Fruit fly (Drosophila melanogaster) whole organism, embryonic: ENCODE measurements around the gene CG14383.
A peak's percentile ranks its signal among the peaks of the same experiment; 100 is the strongest.

Experiments
- Bteb2 ChIP-seq: fragments of 200-800 bp; sonication (Bioruptor generic); optimal IDR thresholded peaks from 2 replicates; lab custom pipeline; 2016; ENCODE audit warnings: missing biosample characterization, missing genetic modification characterization
- CG10979 ChIP-seq: fragments of 200-800 bp; sonication (Bioruptor generic); optimal IDR thresholded peaks from 2 replicates; lab custom pipeline; 2018; ENCODE audit warnings: missing biosample characterization, mild to moderate bottlenecking, missing genetic modification characterization, moderate library complexity
- CG12071 ChIP-seq: fragments of 200-800 bp; sonication (Bioruptor generic); optimal IDR thresholded peaks from 3 replicates; lab custom pipeline; 2018; ENCODE audit warnings: missing biosample characterization, mild to moderate bottlenecking, missing genetic modification characterization
- CG12299 ChIP-seq: fragments of 200-800 bp; sonication (Bioruptor generic); optimal IDR thresholded peaks from 2 replicates; lab custom pipeline; 2018; ENCODE audit warnings: missing biosample characterization, mild to moderate bottlenecking, missing genetic modification characterization
- CG12659 ChIP-seq: fragments of 200-800 bp; sonication (Bioruptor generic); optimal IDR thresholded peaks from 3 replicates; lab custom pipeline; 2017; ENCODE audit warnings: mild to moderate bottlenecking, missing biosample characterization, missing genetic modification reagents, missing genetic modification characterization
- CG13287 ChIP-seq: fragments of 200-800 bp; sonication (Bioruptor generic); IDR thresholded peaks from 2 replicates; pipeline ENCODE4 v1.3.6; 2022; ENCODE audit warnings: missing biosample characterization, missing genetic modification characterization; ENCODE audit not compliant: partially characterized antibody
- CG13424 ChIP-seq: fragments of 200-800 bp; sonication (Bioruptor generic); optimal IDR thresholded peaks from 2 replicates; lab custom pipeline; 2019; ENCODE audit warnings: missing biosample characterization, mild to moderate bottlenecking, missing genetic modification characterization, moderate library complexity
- CG13775 ChIP-seq: fragments of 200-800 bp; sonication (Bioruptor generic); optimal IDR thresholded peaks from 3 replicates; lab custom pipeline; 2017; ENCODE audit warnings: missing biosample characterization, mild to moderate bottlenecking, missing genetic modification characterization
- CG15514 ChIP-seq: fragments of 200-800 bp; sonication (Bioruptor generic); optimal IDR thresholded peaks from 3 replicates; lab custom pipeline; 2017; ENCODE audit warnings: missing biosample characterization, missing genetic modification characterization, mild to moderate bottlenecking, moderate library complexity, missing genetic modification reagents
- CG18011 ChIP-seq: fragments of 200-800 bp; sonication (Bioruptor generic); optimal IDR thresholded peaks from 2 replicates; lab custom pipeline; 2017; ENCODE audit warnings: missing biosample characterization, missing genetic modification characterization, mild to moderate bottlenecking, moderate library complexity, missing genotype
- CG33213 ChIP-seq: fragments of 200-800 bp; sonication (Bioruptor generic); optimal IDR thresholded peaks from 3 replicates; lab custom pipeline; 2016; ENCODE audit warnings: missing biosample characterization, missing genetic modification characterization
- CG33557 ChIP-seq: fragments of 200-800 bp; sonication (Bioruptor generic); optimal IDR thresholded peaks from 2 replicates; lab custom pipeline; 2019; ENCODE audit warnings: missing biosample characterization, mild to moderate bottlenecking, missing genetic modification characterization, moderate library complexity
- CG4617 ChIP-seq: fragments of 200-800 bp; sonication (Bioruptor generic); optimal IDR thresholded peaks from 3 replicates; lab custom pipeline; 2016; ENCODE audit warnings: missing biosample characterization, missing genetic modification characterization, borderline replicate concordance
- CG4820 ChIP-seq: fragments of 200-800 bp; sonication (Bioruptor generic); optimal IDR thresholded peaks from 3 replicates; lab custom pipeline; 2016; ENCODE audit warnings: missing biosample characterization, missing genetic modification characterization
- CG6175 ChIP-seq: fragments of 200-800 bp; sonication (Bioruptor generic); IDR thresholded peaks from 3 replicates; pipeline ENCODE4 v1.3.6; 2022; ENCODE audit warnings: missing biosample characterization, missing genetic modification characterization
- CG7357 ChIP-seq: fragments of 200-800 bp; sonication (Bioruptor generic); IDR thresholded peaks from 3 replicates; pipeline ENCODE4 v1.3.6; 2022; ENCODE audit warnings: missing biosample characterization, missing genetic modification characterization
- CG7928 ChIP-seq: fragments of 200-800 bp; sonication (Bioruptor generic); optimal IDR thresholded peaks from 2 replicates; lab custom pipeline; 2017; ENCODE audit warnings: missing biosample characterization, mild to moderate bottlenecking, missing genetic modification characterization
- Dip2 ChIP-seq: fragments of 200-800 bp; sonication (Bioruptor generic); IDR thresholded peaks from 2 replicates; pipeline ENCODE4 v1.3.6; 2022; ENCODE audit warnings: missing biosample characterization, missing genetic modification characterization
- Ets65A ChIP-seq: fragments of 200-800 bp; sonication (Bioruptor generic); peaks from one replicate; lab custom pipeline; 2016; ENCODE audit warnings: missing biosample characterization, missing genetic modification characterization
- Fer1 ChIP-seq: fragments of 200-800 bp; sonication (Bioruptor generic); optimal IDR thresholded peaks from 2 replicates; lab custom pipeline; 2017; ENCODE audit warnings: missing biosample characterization, mild to moderate bottlenecking, missing genetic modification characterization
- HLH4C ChIP-seq: fragments of 200-800 bp; sonication (Bioruptor generic); IDR thresholded peaks from 3 replicates; pipeline ENCODE4 v1.3.6; 2022; ENCODE audit warnings: missing biosample characterization, missing genetic modification characterization; ENCODE audit not compliant: partially characterized antibody
- Hand ChIP-seq: fragments of 200-800 bp; sonication (Bioruptor generic); optimal IDR thresholded peaks from 2 replicates; lab custom pipeline; 2017; ENCODE audit warnings: mild to moderate bottlenecking, missing biosample characterization, missing genetic modification reagents, missing genetic modification characterization
- Hr51 ChIP-seq, 2 experiments: fragments of 200-800 bp; sonication (Bioruptor generic); optimal IDR thresholded peaks; 2 replicates in 1 of 2; 3 replicates in 1 of 2; lab custom pipeline; 2016 to 2018; ENCODE audit warnings: missing biosample characterization in 2 of 2, missing genetic modification characterization in 2 of 2, mild to moderate bottlenecking in 1 of 2, moderate library complexity in 1 of 2
- Lhr ChIP-seq: fragments of 200-800 bp; sonication (Bioruptor generic); optimal IDR thresholded peaks from 3 replicates; lab custom pipeline; 2017; ENCODE audit warnings: mild to moderate bottlenecking, missing biosample characterization, missing genetic modification reagents, missing genetic modification characterization
- MBD-R2 ChIP-seq: fragments of 200-800 bp; sonication (Bioruptor generic); IDR thresholded peaks from 2 replicates; pipeline ENCODE4 v1.3.6; 2022; ENCODE audit warnings: missing biosample characterization, missing genetic modification characterization
- MESR4 ChIP-seq: fragments of 200-800 bp; sonication (Bioruptor generic); optimal IDR thresholded peaks from 2 replicates; lab custom pipeline; 2018; ENCODE audit warnings: missing biosample characterization, mild to moderate bottlenecking, missing genetic modification characterization, moderate library complexity
- NFAT ChIP-seq: fragments of 200-800 bp; sonication (Bioruptor generic); IDR thresholded peaks from 2 replicates; pipeline ENCODE4 v1.3.6; 2022; ENCODE audit warnings: missing biosample characterization, missing genetic modification characterization
- Sry-δ ChIP-seq: fragments of 200-800 bp; sonication (Bioruptor generic); optimal IDR thresholded peaks from 2 replicates; lab custom pipeline; 2016; ENCODE audit warnings: missing biosample characterization, missing genetic modification characterization
- Tbp ChIP-seq: fragments of >200 bp; optimal IDR thresholded peaks from 2 replicates; lab custom pipeline; 2018; ENCODE audit warnings: missing biosample characterization, missing genetic modification characterization
- aop ChIP-seq: fragments of 200-800 bp; sonication (Bioruptor generic); IDR thresholded peaks from 2 replicates; pipeline ENCODE4 v1.3.6; 2022; ENCODE audit warnings: missing biosample characterization, missing genetic modification characterization
- ap ChIP-seq: fragments of 200-800 bp; sonication (Bioruptor generic); IDR thresholded peaks from 2 replicates; pipeline ENCODE4 v1.3.6; 2022; ENCODE audit warnings: missing biosample characterization, missing genetic modification characterization
- bigmax ChIP-seq: fragments of 200-800 bp; sonication (Bioruptor generic); optimal IDR thresholded peaks from 2 replicates; lab custom pipeline; 2018; ENCODE audit warnings: missing biosample characterization, mild to moderate bottlenecking, missing genetic modification characterization
- dm ChIP-seq: fragments of 200-800 bp; sonication (Bioruptor generic); optimal IDR thresholded peaks from 3 replicates; lab custom pipeline; 2016; ENCODE audit warnings: missing biosample characterization, missing genetic modification characterization
- eve ChIP-seq, 2 experiments: fragments of >200 bp; optimal IDR thresholded peaks; 2 replicates each; lab custom pipeline; 2017; ENCODE audit warnings: missing biosample characterization in 2 of 2, missing genetic modification characterization in 2 of 2
- eyg ChIP-seq: fragments of 200-800 bp; sonication (Bioruptor generic); optimal IDR thresholded peaks from 3 replicates; lab custom pipeline; 2016; ENCODE audit warnings: missing biosample characterization, missing genetic modification characterization
- gfzf ChIP-seq: fragments of 200-800 bp; sonication (Bioruptor generic); optimal IDR thresholded peaks from 2 replicates; lab custom pipeline; 2016; ENCODE audit warnings: missing biosample characterization, mild to moderate bottlenecking, missing genetic modification characterization, moderate library complexity
- gro ChIP-seq: fragments of 200-800 bp; sonication (Bioruptor generic); optimal IDR thresholded peaks from 2 replicates; lab custom pipeline; 2016; ENCODE audit warnings: missing biosample characterization, missing genetic modification characterization
- her ChIP-seq: fragments of 200-800 bp; sonication (Bioruptor generic); optimal IDR thresholded peaks from 2 replicates; lab custom pipeline; 2016; ENCODE audit warnings: missing biosample characterization, missing genetic modification characterization
- hkb ChIP-seq, 2 experiments: fragments of 200-800 bp in 1 of 2; fragments of >200 bp in 1 of 2; sonication (Bioruptor generic) in 1 of 2; IDR thresholded peaks in 1 of 2; optimal IDR thresholded peaks in 1 of 2; 2 replicates each; pipeline versions ENCODE4 v1.3.6 to Lab custom; 2017 to 2022; ENCODE audit warnings: missing biosample characterization in 1 of 2, missing genetic modification characterization in 1 of 2
- insv ChIP-seq, 2 experiments: fragments of 200-800 bp; sonication (Bioruptor generic); optimal IDR thresholded peaks; 3 replicates each; lab custom pipeline; 2016 to 2018; ENCODE audit warnings: missing biosample characterization in 2 of 2, missing genetic modification characterization in 2 of 2
- ken ChIP-seq: fragments of 200-800 bp; sonication (Bioruptor generic); IDR thresholded peaks from 3 replicates; pipeline ENCODE4 v1.3.6; 2022; ENCODE audit warnings: missing biosample characterization, missing genetic modification characterization
- pb ChIP-seq: fragments of 200-800 bp; sonication (Bioruptor generic); optimal IDR thresholded peaks from 3 replicates; lab custom pipeline; 2016; ENCODE audit warnings: missing biosample characterization, missing genetic modification characterization
- pnt ChIP-seq: fragments of 200-800 bp; sonication (Bioruptor generic); optimal IDR thresholded peaks from 3 replicates; lab custom pipeline; 2016; ENCODE audit warnings: missing biosample characterization, missing genetic modification characterization
- pzg ChIP-seq: fragments of 200-800 bp; sonication (Bioruptor generic); optimal IDR thresholded peaks from 3 replicates; lab custom pipeline; 2018; ENCODE audit warnings: missing biosample characterization, mild to moderate bottlenecking, missing genetic modification characterization, moderate library complexity
- sd ChIP-seq: fragments of 200-800 bp; sonication (Bioruptor generic); optimal IDR thresholded peaks from 3 replicates; lab custom pipeline; 2018; ENCODE audit warnings: missing biosample characterization, mild to moderate bottlenecking, missing genetic modification characterization, moderate library complexity
- sima ChIP-seq: fragments of 200-800 bp; sonication (Bioruptor generic); optimal IDR thresholded peaks from 2 replicates; lab custom pipeline; 2016; ENCODE audit warnings: missing biosample characterization, missing genetic modification characterization
- slou ChIP-seq: fragments of 200-800 bp; sonication (Bioruptor generic); optimal IDR thresholded peaks from 3 replicates; lab custom pipeline; 2016; ENCODE audit warnings: missing biosample characterization, missing genetic modification characterization
- trem ChIP-seq: fragments of 200-800 bp; optimal IDR thresholded peaks from 3 replicates; lab custom pipeline; 2019; ENCODE audit warnings: missing biosample characterization, mild to moderate bottlenecking, missing genetic modification characterization, moderate library complexity

CG14383 gene

dm6 chr3R:13030257-13031173 lies 42.2 kb upstream of the CG14383 start, which contains the start of the genes CG46281 and CG46280 (continued):
- TF ChIP-seq CG12659 (GFP tag; lab: Kevin White, UChicago) (peak; percentile 70), CG7357 (GFP tag; lab: Robert Waterston, UW) (no peak), pzg (peak; percentile 72), Ets65A (GFP tag; lab: Kevin White, UChicago) (peak; percentile 55), CG12299 (tag; lab: Kevin White, UChicago) (peak; percentile 18), trem (tag; lab: Kevin White, UChicago) (peak; percentile 76), eve (GFP tag; optimal IDR thresholded peaks at IDR 0.05; lab: Kevin White, UChicago) (no peak), her (GFP tag; lab: Kevin White, UChicago) (peak; percentile 9), ken (GFP tag; lab: Robert Waterston, UW) (no peak), eyg (GFP tag; lab: Kevin White, UChicago) (peak; percentile 21), CG6175 (GFP tag; lab: Robert Waterston, UW) (no peak), CG18011 (GFP tag; lab: Kevin White, UChicago) (peak; percentile 11), pb (no peak), Sry-δ (GFP tag; lab: Kevin White, UChicago) (peak; percentile 74), sd (no peak), Dip2 (GFP tag; lab: Robert Waterston, UW) (no peak), Hand (GFP tag; lab: Kevin White, UChicago) (peak; percentile 23), CG13287 (peak; percentile 82), HLH4C (GFP tag; lab: Robert Waterston, UW) (peak; percentile 69), CG33557 (GFP tag; lab: Kevin White, UChicago) (peak; percentile 14), CG13424 (peak; percentile 27), Bteb2 (GFP tag; lab: Kevin White, UChicago) (peak; percentile 54), bigmax (no peak), gfzf (GFP tag; lab: Kevin White, UChicago) (peak; percentile 78), ap (GFP tag; lab: Robert Waterston, UW) (no peak), Lhr (GFP tag; lab: Kevin White, UChicago) (no peak), pnt (no peak), CG12071 (no peak), CG13775 (GFP tag; lab: Kevin White, UChicago) (peak; percentile 30), CG7928 (GFP tag; lab: Kevin White, UChicago) (no peak), Tbp (GFP tag; lab: Kevin White, UChicago) (peak; percentile 32), MESR4 (GFP tag; lab: Kevin White, UChicago) (peak; percentile 66), dm (GFP tag; lab: Kevin White, UChicago) (no peak), aop (no peak), slou (no peak), CG10979 (tag; lab: Kevin White, UChicago) (no peak), CG15514 (GFP tag; lab: Kevin White, UChicago) (peak; percentile 98), Fer1 (peak; percentile 20), gro (GFP tag; lab: Kevin White, UChicago) (no peak), hkb (optimal IDR thresholded peaks at IDR 0.05; lab: Kevin White, UChicago) (peak; percentile 83), hkb (GFP tag; IDR thresholded peaks at IDR 0.05; lab: Robert Waterston, UW) (peak; percentile 40; the same call in 1 of the 2 replicates), sima (no peak), CG33213 (GFP tag; lab: Kevin White, UChicago) (peak; percentile 24), CG4820 (no peak), Hr51 (GFP tag; optimal IDR thresholded peaks at IDR 0.05; lab: Kevin White, UChicago) (peak in 1 of 2 experiments; percentile 11), insv (GFP tag; optimal IDR thresholded peaks at IDR 0.05; lab: Kevin White, UChicago) (peak in 1 of 2 experiments; percentile 12), MBD-R2 (GFP tag; lab: Robert Waterston, UW) (peak; percentile 66), NFAT (GFP tag; lab: Robert Waterston, UW) (no peak), CG4617 (GFP tag; lab: Kevin White, UChicago) (peak; percentile 76)
